Worm (Caenorhabditis elegans) whole organism, L3 larva: Measurements from ENCODE around the gene aakg-5.

ENCODE experiments used
- ceh-16 ChIP-seq: sonication (generic microtip); optimal IDR thresholded peaks from 2 replicates; lab custom pipeline; 2017; ENCODE audit warnings: missing biosample characterization, missing genetic modification characterization
- ceh-9 ChIP-seq: sonication (generic microtip); optimal IDR thresholded peaks from 2 replicates; lab custom pipeline; 2018; ENCODE audit warnings: missing biosample characterization, missing genetic modification characterization
- daf-12 ChIP-seq: fragments of 150-350 bp; optimal IDR thresholded peaks from 2 replicates; lab custom pipeline; 2014; ENCODE audit warnings: missing biosample characterization, missing genetic modification reagents, missing genetic modification characterization
- egl-5 ChIP-seq: fragments of 150-350 bp; optimal IDR thresholded peaks from 2 replicates; lab custom pipeline; 2017; ENCODE audit warnings: missing biosample characterization, missing genetic modification reagents, missing genetic modification characterization, inconsistent platforms
- elt-1 ChIP-seq: fragments of 150-350 bp; optimal IDR thresholded peaks from 2 replicates; lab custom pipeline; 2014; ENCODE audit warnings: missing biosample characterization, missing genetic modification characterization
- elt-2 ChIP-seq: sonication (generic microtip); optimal IDR thresholded peaks from 2 replicates; lab custom pipeline; 2016; ENCODE audit warnings: missing genetic modification reagents, mild to moderate bottlenecking, missing genetic modification characterization, missing compliant biosample characterization
- elt-3 ChIP-seq, 3 experiments: fragments of 150-350 bp in 1 of 3; sonication (generic microtip) in 2 of 3; optimal IDR thresholded peaks; 2 replicates in 2 of 3; 4 replicates in 1 of 3; lab custom pipeline; 2014 to 2017; ENCODE audit warnings: missing biosample characterization in 3 of 3, missing genetic modification characterization in 3 of 3
- fkh-10 ChIP-seq: sonication (generic microtip); optimal IDR thresholded peaks from 2 replicates; lab custom pipeline; 2017; ENCODE audit warnings: missing biosample characterization, missing genetic modification reagents, missing genetic modification characterization
- hmg-11 ChIP-seq: sonication (generic microtip); optimal IDR thresholded peaks from 2 replicates; lab custom pipeline; 2016; ENCODE audit warnings: missing genetic modification characterization, missing compliant biosample characterization
- lin-15B ChIP-seq: fragments of 150-350 bp; optimal IDR thresholded peaks from 2 replicates; lab custom pipeline; 2014; ENCODE audit warnings: missing biosample characterization, missing genetic modification characterization
- lin-39 ChIP-seq: fragments of 150-350 bp; optimal IDR thresholded peaks from 2 replicates; lab custom pipeline; 2018; ENCODE audit warnings: missing biosample characterization, missing genetic modification reagents, missing genetic modification characterization
- lsy-12 ChIP-seq: sonication (generic microtip); optimal IDR thresholded peaks from 2 replicates; lab custom pipeline; 2016; ENCODE audit warnings: mild to moderate bottlenecking, missing genetic modification characterization, missing compliant biosample characterization
- nfya-1 ChIP-seq: sonication (generic microtip); optimal IDR thresholded peaks from 2 replicates; lab custom pipeline; 2017; ENCODE audit warnings: missing genetic modification characterization, mild to moderate bottlenecking, missing compliant biosample characterization, antibody characterized with exemption, moderate library complexity; ENCODE audit not compliant: insufficient read depth
- nhr-11 ChIP-seq: fragments of 150-350 bp; optimal IDR thresholded peaks from 2 replicates; lab custom pipeline; 2014; ENCODE audit warnings: missing biosample characterization, missing genetic modification characterization
- nhr-23 ChIP-seq: fragments of 150-350 bp; optimal IDR thresholded peaks from 2 replicates; lab custom pipeline; 2014; ENCODE audit warnings: missing biosample characterization, missing genetic modification reagents, missing genetic modification characterization
- nhr-237 ChIP-seq: fragments of 150-350 bp; optimal IDR thresholded peaks from 2 replicates; lab custom pipeline; 2014; ENCODE audit warnings: missing biosample characterization, missing genetic modification characterization
- nhr-25 ChIP-seq: sonication (generic microtip); optimal IDR thresholded peaks from 2 replicates; lab custom pipeline; 2017; ENCODE audit warnings: missing biosample characterization, missing genetic modification characterization
- nhr-28 ChIP-seq: fragments of 150-350 bp; optimal IDR thresholded peaks from 2 replicates; lab custom pipeline; 2014; ENCODE audit warnings: missing biosample characterization, missing genetic modification characterization
- nhr-43 ChIP-seq: sonication (generic microtip); optimal IDR thresholded peaks from 2 replicates; lab custom pipeline; 2016; ENCODE audit warnings: mild to moderate bottlenecking, missing genetic modification characterization, missing compliant biosample characterization; ENCODE audit not compliant: poor library complexity, severe bottlenecking
- nhr-67 ChIP-seq: fragments of 150-350 bp; optimal IDR thresholded peaks from 2 replicates; lab custom pipeline; 2014; ENCODE audit warnings: missing biosample characterization, missing genetic modification characterization
- nhr-76 ChIP-seq: fragments of 150-350 bp; sonication (generic microtip); optimal IDR thresholded peaks from 5 replicates; lab custom pipeline; 2014; ENCODE audit warnings: missing biosample characterization, missing genetic modification characterization
- pha-4 ChIP-seq: fragments of 150-350 bp; optimal IDR thresholded peaks from 2 replicates; lab custom pipeline; 2014; ENCODE audit warnings: missing biosample characterization, missing genetic modification reagents, missing genetic modification characterization
- pqm-1 ChIP-seq: fragments of 150-350 bp; optimal IDR thresholded peaks from 2 replicates; lab custom pipeline; 2017; ENCODE audit warnings: missing biosample characterization, missing genetic modification characterization, inconsistent platforms
- sea-2 ChIP-seq: fragments of 150-350 bp; sonication (generic microtip); optimal IDR thresholded peaks from 4 replicates; lab custom pipeline; 2014; ENCODE audit warnings: missing biosample characterization, missing genetic modification reagents, missing genetic modification characterization
- snpc-4 ChIP-seq: fragments of 150-350 bp; optimal IDR thresholded peaks from 2 replicates; lab custom pipeline; 2014; ENCODE audit warnings: missing biosample characterization, missing genetic modification characterization
- unc-39 ChIP-seq: sonication (generic microtip); optimal IDR thresholded peaks from 4 replicates; lab custom pipeline; 2017; ENCODE audit warnings: missing biosample characterization, missing genetic modification characterization
- unc-62 ChIP-seq: fragments of 150-350 bp; sonication (generic microtip); optimal IDR thresholded peaks from 4 replicates; lab custom pipeline; 2014; ENCODE audit warnings: missing biosample characterization, missing genetic modification reagents, missing genetic modification characterization
- ztf-4 ChIP-seq: fragments of 150-350 bp; optimal IDR thresholded peaks from 2 replicates; lab custom pipeline; 2014; ENCODE audit warnings: missing biosample characterization, missing genetic modification characterization

aakg-5 gene

ce11 chrII:10021749-10022148 lies 46.8 kb upstream of the aakg-5 start:
- TF ChIP-seq fkh-10 (GFP tag; lab: Kevin White, UChicago) (peak; percentile 78), elt-1 (tag; lab: Kevin White, UChicago) (no peak), nhr-67 (tag; lab: Kevin White, UChicago) (no peak)
- TF ChIP-seq, all 47 proteins: peak for 1

DNA sequence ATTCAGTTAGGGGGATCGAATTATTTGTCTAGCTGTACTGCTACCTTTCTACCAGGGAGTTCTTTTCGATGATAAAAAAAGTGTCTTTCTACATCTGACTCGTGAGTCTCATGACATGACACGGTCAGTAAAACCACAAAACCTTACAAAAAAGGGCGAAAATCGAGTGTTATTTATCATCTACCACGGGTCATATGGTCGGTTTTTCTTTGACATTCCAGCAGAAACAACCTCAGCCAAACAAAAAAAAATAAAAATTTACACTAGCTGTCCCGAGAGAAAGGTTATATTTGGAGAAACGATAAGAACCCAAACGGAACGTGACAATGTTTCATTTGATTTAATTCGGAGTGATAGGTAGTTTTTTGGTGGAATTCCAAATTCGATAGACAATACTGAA lies 44.7 kb upstream of the aakg-5 start:
- no peak for TF ChIP-seq daf-12
- peak; percentile 43 for TF ChIP-seq pha-4
- no peak for TF ChIP-seq lsy-12 (tag; lab: Kevin White, UChicago)
- TF ChIP-seq snpc-4 (tag; lab: Kevin White, UChicago) = no peak
- TF ChIP-seq nhr-76 = no peak
- no peak for TF ChIP-seq hmg-11
- TF ChIP-seq, all 47 proteins: peak for 1

- no peak for TF ChIP-seq pha-4
- TF ChIP-seq unc-39 (tag; lab: Kevin White, UChicago) = no peak
- TF ChIP-seq lin-15B = no peak
- TF ChIP-seq fkh-10 (GFP tag; lab: Kevin White, UChicago) = no peak
- TF ChIP-seq pqm-1 (tag; lab: Kevin White, UChicago) = no peak
- no peak for TF ChIP-seq sea-2 (GFP tag; lab: Kevin White, UChicago)
- TF ChIP-seq nhr-237 (tag; lab: Kevin White, UChicago) = no peak
- TF ChIP-seq nhr-43 (tag; lab: Kevin White, UChicago) = no peak
- no peak for TF ChIP-seq nhr-76
- no peak for TF ChIP-seq nhr-28 (tag; lab: Kevin White, UChicago)
- no peak for TF ChIP-seq ztf-4 (tag; lab: Kevin White, UChicago)
- TF ChIP-seq unc-62 = no peak
- no peak for TF ChIP-seq elt-2 (tag; lab: Kevin White, UChicago)
Measured at ce11 chrII:10017528-10017927, 42.6 kb upstream of the aakg-5 start.

ce11 chrII:10016013-10016412 lies 41.1 kb upstream of the aakg-5 start, which contains the start of gene lec-2:
Gene lec-2 (minus strand): TSS chrII:10016183.
- TF ChIP-seq nfya-1 (peak; percentile 36), pha-4 (peak; percentile 54), ceh-16 (tag; lab: Kevin White, UChicago) (no peak)

- TF ChIP-seq nfya-1 = no peak
- TF ChIP-seq ceh-9 (tag; lab: Kevin White, UChicago) = no peak
- no peak for TF ChIP-seq egl-5 (tag; lab: Kevin White, UChicago)
- no peak for TF ChIP-seq sea-2 (GFP tag; lab: Kevin White, UChicago)
- no peak for TF ChIP-seq elt-3 (tag; optimal IDR thresholded peaks at IDR 0.05; lab: Kevin White, UChicago)
Measured at ce11 chrII:10014384-10014783, 39.5 kb upstream of the aakg-5 start.

- peak; percentile 47 for TF ChIP-seq nhr-11 (tag; lab: Kevin White, UChicago)
- no peak for TF ChIP-seq nhr-76
- TF ChIP-seq lin-39 = no peak
- TF ChIP-seq, all 47 proteins: peak for 1
Measured at ce11 chrII:10012490-10012889, 37.6 kb upstream of the aakg-5 start.

DNA sequence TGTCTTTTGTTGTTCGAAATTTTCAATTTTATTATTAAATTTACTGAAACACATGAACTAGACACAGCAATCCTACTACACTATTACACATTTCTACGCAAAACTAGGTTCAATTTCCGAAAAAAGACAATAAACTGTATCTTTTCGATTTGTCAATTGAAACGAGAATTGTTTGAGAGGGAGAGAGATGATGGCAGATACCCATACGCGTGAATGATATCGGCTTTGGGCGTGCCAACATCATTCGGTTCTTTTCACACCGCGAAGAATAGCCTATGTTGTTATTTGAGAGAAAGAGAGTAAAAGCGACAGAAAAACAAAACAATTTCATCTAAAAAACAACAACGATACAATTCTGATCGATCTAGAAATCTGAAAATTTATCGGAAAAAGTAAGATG lies 36.8 kb upstream of the aakg-5 start:
- TF ChIP-seq nhr-25 (tag; lab: Kevin White, UChicago) = peak; percentile 2
- TF ChIP-seq snpc-4 (tag; lab: Kevin White, UChicago) = no peak

DNA sequence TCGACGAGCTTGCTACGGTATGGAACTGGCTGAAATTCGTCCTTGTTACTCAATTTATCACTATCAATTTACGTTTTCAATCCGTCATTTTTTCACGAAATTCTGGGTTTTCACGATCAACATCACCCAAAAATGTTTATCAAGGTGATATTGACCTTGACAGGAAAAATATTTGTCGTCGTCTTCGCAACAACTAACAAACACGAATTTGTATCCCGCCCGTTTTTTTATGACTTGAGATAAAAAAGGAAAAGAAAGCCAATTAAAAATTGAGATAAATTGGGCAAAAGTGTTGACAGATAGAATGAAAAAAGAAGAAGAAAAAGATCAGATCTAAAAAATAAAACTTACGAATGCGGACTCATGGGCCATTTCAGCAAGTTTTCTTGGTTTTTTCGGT lies 36.0 kb upstream of the aakg-5 start:
- TF ChIP-seq unc-62 (no peak), nhr-25 (tag; lab: Kevin White, UChicago) (peak; percentile 32), nhr-23 (peak; percentile 5), pqm-1 (tag; lab: Kevin White, UChicago) (no peak), elt-2 (tag; lab: Kevin White, UChicago) (no peak)
